Worm (Caenorhabditis elegans): ENCODE results near the gene srj-50.

srj-50 gene

DNA sequence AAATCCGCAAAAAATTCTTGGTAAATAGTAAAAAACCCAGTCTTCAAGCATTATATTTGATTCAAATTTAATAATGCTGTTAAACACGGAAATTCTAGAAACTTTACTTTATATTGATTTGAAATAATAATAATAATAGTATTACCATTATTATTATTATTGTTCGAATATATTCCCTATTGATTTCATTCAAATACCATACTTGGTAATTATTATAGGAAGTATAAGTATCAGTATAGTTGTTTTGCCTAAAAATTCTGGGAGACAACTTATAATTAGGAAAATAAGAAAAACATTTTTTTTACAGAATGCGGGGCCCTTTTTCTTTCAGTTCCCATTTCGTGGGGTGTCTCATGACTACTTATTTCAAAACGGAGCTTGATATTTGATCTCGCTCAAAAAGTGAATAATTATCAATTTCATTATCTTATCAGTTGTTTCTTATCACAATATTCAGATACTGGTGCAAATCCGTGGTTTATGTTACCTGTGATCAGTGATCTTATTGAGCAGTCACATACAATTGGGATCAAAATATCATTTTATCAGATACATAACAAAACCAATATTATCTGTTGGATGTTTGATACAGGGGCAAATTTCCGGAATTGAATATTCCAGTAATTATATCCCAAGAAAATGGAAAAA, 15.6 kb downstream of the srj-50 start, which contains the start of gene srj-49 (continued):
- TF ChIP-seq nhr-42 (GFP tag; IDR thresholded peaks at IDR 0.05) (no peak), lin-38 (GFP tag; IDR thresholded peaks at IDR 0.05) (no peak), nhr-28 (tag; optimal IDR thresholded peaks at IDR 0.05) (peak; percentile 68), daf-12 (tag; optimal IDR thresholded peaks at IDR 0.05) (no peak), F26F4.8 (GFP tag; conservative IDR thresholded peaks at IDR 0.05) (no peak), lsy-2 (tag; optimal IDR thresholded peaks at IDR 0.05) (no peak), egl-43 (GFP tag; IDR thresholded peaks at IDR 0.05) (no peak), dpl-1 (GFP tag; optimal IDR thresholded peaks at IDR 0.05) (no peak), mes-2 (tag; optimal IDR thresholded peaks at IDR 0.05; ENCODE audit: poor library complexity, severe bottlenecking) (no peak), mdt-29 (GFP tag; IDR thresholded peaks at IDR 0.05) (no peak), zfp-3 (GFP tag; conservative IDR thresholded peaks at IDR 0.05) (no peak), lin-29 (GFP tag; IDR thresholded peaks at IDR 0.05) (no peak), ceh-20 (GFP tag; IDR thresholded peaks at IDR 0.05) (no peak), daf-8 (GFP tag; IDR thresholded peaks at IDR 0.05) (no peak), nhr-111 (GFP tag; optimal IDR thresholded peaks at IDR 0.05) (no peak)

DNA sequence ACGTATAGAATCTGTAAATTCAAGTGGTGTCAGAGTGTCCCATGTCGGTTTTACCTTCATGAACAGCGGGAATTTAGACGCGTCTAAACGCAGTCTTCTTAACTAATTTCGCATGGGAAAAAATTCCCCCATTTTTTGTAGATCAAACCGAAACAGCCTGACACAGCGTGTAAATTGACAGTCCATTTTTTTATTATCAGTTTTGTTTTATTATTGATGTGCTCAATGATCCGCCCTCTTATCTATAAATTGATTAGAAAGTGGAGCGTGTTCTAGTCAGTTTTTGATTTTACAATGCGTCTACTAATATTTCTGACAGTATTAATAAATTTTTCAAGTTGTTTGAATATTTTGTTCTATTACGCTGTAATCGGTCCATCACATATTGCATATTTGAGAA, 16.3 kb downstream of the srj-50 start, which contains the start of gene ugt-53:
Gene ugt-53 (plus strand): TSS at position 273 of the 400 bp plus-strand sequence.
- no peak for TF ChIP-seq Y48G9A.11 (GFP tag; IDR thresholded peaks at IDR 0.05)
- TF ChIP-seq madf-9 (GFP tag; conservative IDR thresholded peaks at IDR 0.05) = no peak
- TF ChIP-seq daf-16 (GFP tag; optimal IDR thresholded peaks at IDR 0.05) = no peak
- peak; percentile 45 for TF ChIP-seq daf-16 (tag; optimal IDR thresholded peaks at IDR 0.05)
- no peak for TF ChIP-seq daf-8 (GFP tag; IDR thresholded peaks at IDR 0.05)
- TF ChIP-seq F49E8.2 (tag; optimal IDR thresholded peaks at IDR 0.05; ENCODE audit: borderline replicate concordance) = no peak
- peak; percentile 90 for TF ChIP-seq dmd-6 (GFP tag; IDR thresholded peaks at IDR 0.05)
- no peak for TF ChIP-seq T20F7.1 (GFP tag; optimal IDR thresholded peaks at IDR 0.05)
- no peak for TF ChIP-seq Y75B8A.6 (GFP tag; IDR thresholded peaks at IDR 0.05)
- no peak for TF ChIP-seq unc-130 (GFP tag; optimal IDR thresholded peaks at IDR 0.05)
- TF ChIP-seq php-3 (GFP tag; IDR thresholded peaks at IDR 0.05) = peak; percentile 70
- TF ChIP-seq nhr-10 (tag; optimal IDR thresholded peaks at IDR 0.05) = no peak
- peak; percentile 84 for TF ChIP-seq nhr-28 (tag; optimal IDR thresholded peaks at IDR 0.05)
- TF ChIP-seq pqm-1 (tag; optimal IDR thresholded peaks at IDR 0.05) = peak; percentile 43

DNA sequence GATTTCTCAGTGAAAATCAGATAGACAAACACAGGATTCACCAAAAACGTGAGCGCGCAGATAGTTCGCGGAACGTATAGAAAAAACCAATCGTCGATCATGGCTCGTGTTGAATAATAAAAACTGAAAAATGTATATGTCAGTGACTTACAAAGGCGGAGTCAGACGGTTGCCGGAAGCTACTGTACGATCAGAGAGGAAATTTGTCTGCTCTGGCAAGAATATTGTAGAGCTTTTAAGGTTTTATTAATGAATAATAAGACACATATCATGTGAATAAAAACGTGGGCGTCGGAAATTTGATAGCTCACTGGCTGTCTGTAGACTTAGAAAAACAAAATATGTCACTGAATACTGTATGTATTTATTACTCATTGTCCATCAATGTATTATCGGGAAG, 22.7 kb downstream of the srj-50 start, which contains the start of gene srj-57:
Gene srj-57 (minus strand): TSS at position 101 of the 400 bp plus-strand sequence.
- TF ChIP-seq lin-15B (tag; optimal IDR thresholded peaks at IDR 0.05) (no peak), ceh-20 (GFP tag; IDR thresholded peaks at IDR 0.05) (no peak), madf-5 (GFP tag; IDR thresholded peaks at IDR 0.05) (no peak), F49E8.2 (tag; optimal IDR thresholded peaks at IDR 0.05; ENCODE audit: borderline replicate concordance) (no peak), nhr-41 (GFP tag; IDR thresholded peaks at IDR 0.05) (no peak), egl-43 (GFP tag; IDR thresholded peaks at IDR 0.05) (no peak), nhr-6 (tag; optimal IDR thresholded peaks at IDR 0.05) (no peak), mxl-2 (GFP tag; conservative IDR thresholded peaks at IDR 0.05) (no peak), Y48G9A.11 (GFP tag; IDR thresholded peaks at IDR 0.05) (no peak), cey-2 (tag; optimal IDR thresholded peaks at IDR 0.05; ENCODE audit: borderline replicate concordance, insufficient read depth) (no peak), F10B5.3 (tag; optimal IDR thresholded peaks at IDR 0.05) (no peak), daf-8 (GFP tag; IDR thresholded peaks at IDR 0.05) (no peak), hlh-30 (tag; optimal IDR thresholded peaks at IDR 0.05; ENCODE audit: insufficient read depth) (no peak), tag-97 (GFP tag; IDR thresholded peaks at IDR 0.05) (no peak), madf-9 (GFP tag; conservative IDR thresholded peaks at IDR 0.05) (no peak), aha-1 (tag) (no peak), lin-39 (tag; optimal IDR thresholded peaks at IDR 0.05) (no peak)
